Fruit fly (Drosophila melanogaster) whole organism, embryonic: ENCODE measurements around the gene dar1.

Source experiments
- CG10267 ChIP-seq: fragments of 200-800 bp; sonication (Bioruptor generic); optimal IDR thresholded peaks from 2 replicates; lab custom pipeline; 2018; ENCODE audit warnings: missing biosample characterization, mild to moderate bottlenecking, missing genetic modification characterization, moderate library complexity
- CG10431 ChIP-seq: fragments of 200-800 bp; sonication (Bioruptor generic); optimal IDR thresholded peaks from 3 replicates; lab custom pipeline; 2018; ENCODE audit warnings: missing biosample characterization, mild to moderate bottlenecking, missing genetic modification characterization
- CG10462 ChIP-seq: fragments of 200-800 bp; sonication (Bioruptor generic); optimal IDR thresholded peaks from 2 replicates; lab custom pipeline; 2016; ENCODE audit warnings: missing biosample characterization, missing genetic modification characterization
- CG11247 ChIP-seq: fragments of 200-800 bp; sonication (Bioruptor generic); IDR thresholded peaks from 2 replicates; pipeline ENCODE4 v1.3.6; 2022; ENCODE audit warnings: missing biosample characterization, missing genetic modification characterization
- CG11504 ChIP-seq: fragments of 200-800 bp; sonication (Bioruptor generic); optimal IDR thresholded peaks from 3 replicates; lab custom pipeline; 2019; ENCODE audit warnings: missing biosample characterization, mild to moderate bottlenecking, missing genetic modification characterization, moderate library complexity
- CG12071 ChIP-seq: fragments of 200-800 bp; sonication (Bioruptor generic); optimal IDR thresholded peaks from 3 replicates; lab custom pipeline; 2018; ENCODE audit warnings: missing biosample characterization, mild to moderate bottlenecking, missing genetic modification characterization
- CG12769 ChIP-seq: fragments of 200-800 bp; sonication (Bioruptor generic); optimal IDR thresholded peaks from 2 replicates; lab custom pipeline; 2019; ENCODE audit warnings: missing biosample characterization, mild to moderate bottlenecking, missing genetic modification characterization, moderate library complexity
- CG13123 ChIP-seq: fragments of 200-800 bp; sonication (Bioruptor generic); optimal IDR thresholded peaks from 2 replicates; lab custom pipeline; 2016; ENCODE audit warnings: missing biosample characterization, missing genetic modification characterization
- CG15073 ChIP-seq: fragments of 200-800 bp; sonication (Bioruptor generic); optimal IDR thresholded peaks from 2 replicates; lab custom pipeline; 2016; ENCODE audit warnings: missing biosample characterization, missing genetic modification characterization
- CG15514 ChIP-seq: fragments of 200-800 bp; sonication (Bioruptor generic); optimal IDR thresholded peaks from 3 replicates; lab custom pipeline; 2017; ENCODE audit warnings: missing biosample characterization, missing genetic modification characterization, mild to moderate bottlenecking, moderate library complexity, missing genetic modification reagents
- CG17385 ChIP-seq: fragments of 200-800 bp; sonication (Bioruptor generic); optimal IDR thresholded peaks from 3 replicates; lab custom pipeline; 2018; ENCODE audit warnings: missing biosample characterization, mild to moderate bottlenecking, missing genetic modification characterization
- CG2129 ChIP-seq: fragments of 200-800 bp; sonication (Bioruptor generic); IDR thresholded peaks from 2 replicates; pipeline ENCODE4 v1.3.6; 2022; ENCODE audit warnings: missing biosample characterization, missing genetic modification characterization; ENCODE audit not compliant: partially characterized antibody
- CG31441 ChIP-seq: fragments of 200-800 bp; sonication (Bioruptor generic); IDR thresholded peaks from 2 replicates; pipeline ENCODE4 v1.3.6; 2022; ENCODE audit warnings: missing biosample characterization, missing genetic modification characterization
- CG32532 ChIP-seq: fragments of 200-800 bp; sonication (Bioruptor generic); IDR thresholded peaks from 2 replicates; pipeline ENCODE4 v1.3.6; 2022; ENCODE audit warnings: missing biosample characterization, missing genetic modification characterization
- CG3847 ChIP-seq: fragments of 200-800 bp; sonication (Bioruptor generic); IDR thresholded peaks from 2 replicates; pipeline ENCODE4 v1.3.6; 2022; ENCODE audit warnings: missing biosample characterization, missing genetic modification characterization
- CG42726 ChIP-seq: fragments of 200-800 bp; sonication (Bioruptor generic); IDR thresholded peaks from 2 replicates; pipeline ENCODE4 v1.3.6; 2022; ENCODE audit warnings: missing biosample characterization, missing genetic modification characterization; ENCODE audit not compliant: partially characterized antibody
- CG4282 ChIP-seq: fragments of 200-800 bp; sonication (Bioruptor generic); optimal IDR thresholded peaks from 2 replicates; lab custom pipeline; 2016; ENCODE audit warnings: missing biosample characterization, missing genetic modification characterization
- CG4404 ChIP-seq: fragments of 200-800 bp; sonication (Bioruptor generic); IDR thresholded peaks from 2 replicates; pipeline ENCODE4 v1.3.6; 2022; ENCODE audit warnings: missing biosample characterization, missing genetic modification characterization
- CG9215 ChIP-seq: fragments of 200-800 bp; sonication (Bioruptor generic); IDR thresholded peaks from 2 replicates; pipeline ENCODE4 v1.3.6; 2022; ENCODE audit warnings: missing biosample characterization, missing genetic modification characterization
- CG9797 ChIP-seq: fragments of 200-800 bp; sonication (Bioruptor generic); optimal IDR thresholded peaks from 3 replicates; lab custom pipeline; 2018; ENCODE audit warnings: missing biosample characterization, mild to moderate bottlenecking, missing genetic modification characterization
- CHES-1-like ChIP-seq: fragments of 200-800 bp; sonication (Bioruptor generic); optimal IDR thresholded peaks from 2 replicates; lab custom pipeline; 2016; ENCODE audit warnings: missing biosample characterization, missing genetic modification characterization
- CoRest ChIP-seq: fragments of 200-800 bp; sonication (Bioruptor generic); optimal IDR thresholded peaks from 3 replicates; lab custom pipeline; 2018; ENCODE audit warnings: missing biosample characterization, mild to moderate bottlenecking, missing genetic modification characterization, moderate library complexity
- Ets97D ChIP-seq: fragments of 200-800 bp; sonication (Bioruptor generic); optimal IDR thresholded peaks from 3 replicates; lab custom pipeline; 2016; ENCODE audit warnings: missing biosample characterization, missing genetic modification characterization
- H15 ChIP-seq: fragments of 200-800 bp; sonication (Bioruptor generic); IDR thresholded peaks from 3 replicates; pipeline ENCODE4 v1.3.6; 2022; ENCODE audit warnings: missing biosample characterization, missing genetic modification characterization
- Hmr ChIP-seq: fragments of 200-800 bp; sonication (Bioruptor generic); optimal IDR thresholded peaks from 3 replicates; lab custom pipeline; 2017; ENCODE audit warnings: mild to moderate bottlenecking, missing biosample characterization, missing genetic modification reagents, missing genetic modification characterization
- Max ChIP-seq: fragments of 200-800 bp; sonication (Bioruptor generic); optimal IDR thresholded peaks from 2 replicates; lab custom pipeline; 2016; ENCODE audit warnings: missing biosample characterization, mild to moderate bottlenecking, missing genetic modification characterization
- Ptx1 ChIP-seq: fragments of 200-800 bp; sonication (Bioruptor generic); IDR thresholded peaks from 2 replicates; pipeline ENCODE4 v1.3.6; 2022; ENCODE audit warnings: missing biosample characterization, missing genetic modification characterization
- Sry-β ChIP-seq: fragments of 200-800 bp; sonication (Bioruptor generic); optimal IDR thresholded peaks from 2 replicates; lab custom pipeline; 2018; ENCODE audit warnings: missing biosample characterization, mild to moderate bottlenecking, missing genetic modification characterization, moderate library complexity
- Ssrp ChIP-seq: fragments of 200-800 bp; sonication (Bioruptor generic); optimal IDR thresholded peaks from 2 replicates; lab custom pipeline; 2018; ENCODE audit warnings: missing biosample characterization, mild to moderate bottlenecking, missing genetic modification characterization, moderate library complexity
- cad ChIP-seq: fragments of >200 bp; optimal IDR thresholded peaks from 2 replicates; lab custom pipeline; 2017; ENCODE audit warnings: missing biosample characterization, missing genetic modification characterization
- ci ChIP-seq: fragments of 200-800 bp; sonication (Bioruptor generic); IDR thresholded peaks from 3 replicates; pipeline ENCODE4 v1.3.6; 2022; ENCODE audit warnings: missing biosample characterization, missing genetic modification characterization
- ewg ChIP-seq: fragments of 200-800 bp; sonication (Bioruptor generic); optimal IDR thresholded peaks from 3 replicates; lab custom pipeline; 2017; ENCODE audit warnings: mild to moderate bottlenecking, missing biosample characterization, missing genetic modification reagents, missing genetic modification characterization
- fu2 ChIP-seq: fragments of 200-800 bp; sonication (Bioruptor generic); optimal IDR thresholded peaks from 2 replicates; lab custom pipeline; 2016; ENCODE audit warnings: missing biosample characterization, missing genetic modification characterization
- gcm2 ChIP-seq: fragments of 200-800 bp; sonication (Bioruptor generic); optimal IDR thresholded peaks from 2 replicates; lab custom pipeline; 2016; ENCODE audit warnings: missing biosample characterization, missing genetic modification characterization
- grau ChIP-seq: fragments of 200-800 bp; optimal IDR thresholded peaks from 3 replicates; lab custom pipeline; 2019; ENCODE audit warnings: missing biosample characterization, mild to moderate bottlenecking, missing genetic modification characterization, moderate library complexity
- h ChIP-seq: fragments of >200 bp; optimal IDR thresholded peaks from 2 replicates; lab custom pipeline; 2017
- hth ChIP-seq: fragments of >200 bp; optimal IDR thresholded peaks from 2 replicates; lab custom pipeline; 2017; ENCODE audit warnings: inconsistent platforms
- jigr1 ChIP-seq: fragments of 200-800 bp; sonication (Bioruptor generic); IDR thresholded peaks from 3 replicates; pipeline ENCODE4 v1.3.6; 2022; ENCODE audit warnings: missing biosample characterization, missing genetic modification characterization
- ken ChIP-seq: fragments of 200-800 bp; sonication (Bioruptor generic); IDR thresholded peaks from 3 replicates; pipeline ENCODE4 v1.3.6; 2022; ENCODE audit warnings: missing biosample characterization, missing genetic modification characterization
- pho ChIP-seq: fragments of 200-800 bp; sonication (Bioruptor generic); optimal IDR thresholded peaks from 2 replicates; lab custom pipeline; 2016; ENCODE audit warnings: missing biosample characterization, missing genetic modification characterization
- phol ChIP-seq: fragments of 200-800 bp; sonication (Bioruptor generic); optimal IDR thresholded peaks from 3 replicates; lab custom pipeline; 2018; ENCODE audit warnings: missing biosample characterization, mild to moderate bottlenecking, missing genetic modification characterization, moderate library complexity
- row ChIP-seq: fragments of 200-800 bp; sonication (Bioruptor generic); IDR thresholded peaks from 3 replicates; pipeline ENCODE4 v1.3.6; 2022; ENCODE audit warnings: missing biosample characterization, missing genetic modification characterization
- sc ChIP-seq, 3 experiments: fragments of >200 bp in 2 of 3; fragments of 200-800 bp in 1 of 3; sonication (Bioruptor generic) in 1 of 3; optimal IDR thresholded peaks; 2 replicates in 2 of 3; 3 replicates in 1 of 3; lab custom pipeline; 2017; ENCODE audit warnings: mild to moderate bottlenecking in 1 of 3, missing biosample characterization in 1 of 3, missing genetic modification characterization in 1 of 3, missing genetic modification reagents in 1 of 3
- shn ChIP-seq: fragments of 200-800 bp; sonication (Bioruptor generic); optimal IDR thresholded peaks from 3 replicates; lab custom pipeline; 2016; ENCODE audit warnings: missing biosample characterization, missing genetic modification characterization
- tio ChIP-seq: fragments of 200-800 bp; sonication (Bioruptor generic); optimal IDR thresholded peaks from 2 replicates; lab custom pipeline; 2017; ENCODE audit warnings: missing biosample characterization, missing genetic modification characterization, inconsistent platforms
- tll ChIP-seq, 2 experiments: fragments of 200-800 bp in 1 of 2; fragments of >200 bp in 1 of 2; sonication (Bioruptor generic) in 1 of 2; optimal IDR thresholded peaks; 2 replicates each; lab custom pipeline; 2017 to 2019; ENCODE audit warnings: missing biosample characterization in 2 of 2, missing genetic modification characterization in 2 of 2, mild to moderate bottlenecking in 1 of 2, moderate library complexity in 1 of 2
- trh ChIP-seq: fragments of 200-800 bp; sonication (Bioruptor generic); optimal IDR thresholded peaks from 2 replicates; lab custom pipeline; 2016; ENCODE audit warnings: missing biosample characterization, missing genetic modification characterization
- twi ChIP-seq: fragments of 200-800 bp; optimal IDR thresholded peaks from 2 replicates; lab custom pipeline; 2019; ENCODE audit warnings: missing biosample characterization, mild to moderate bottlenecking, missing genetic modification characterization, moderate library complexity
- wor ChIP-seq: fragments of 200-800 bp; sonication (Bioruptor generic); IDR thresholded peaks from 2 replicates; pipeline ENCODE4 v1.3.6; 2022; ENCODE audit warnings: missing biosample characterization, missing genetic modification characterization

Gene dar1

DNA sequence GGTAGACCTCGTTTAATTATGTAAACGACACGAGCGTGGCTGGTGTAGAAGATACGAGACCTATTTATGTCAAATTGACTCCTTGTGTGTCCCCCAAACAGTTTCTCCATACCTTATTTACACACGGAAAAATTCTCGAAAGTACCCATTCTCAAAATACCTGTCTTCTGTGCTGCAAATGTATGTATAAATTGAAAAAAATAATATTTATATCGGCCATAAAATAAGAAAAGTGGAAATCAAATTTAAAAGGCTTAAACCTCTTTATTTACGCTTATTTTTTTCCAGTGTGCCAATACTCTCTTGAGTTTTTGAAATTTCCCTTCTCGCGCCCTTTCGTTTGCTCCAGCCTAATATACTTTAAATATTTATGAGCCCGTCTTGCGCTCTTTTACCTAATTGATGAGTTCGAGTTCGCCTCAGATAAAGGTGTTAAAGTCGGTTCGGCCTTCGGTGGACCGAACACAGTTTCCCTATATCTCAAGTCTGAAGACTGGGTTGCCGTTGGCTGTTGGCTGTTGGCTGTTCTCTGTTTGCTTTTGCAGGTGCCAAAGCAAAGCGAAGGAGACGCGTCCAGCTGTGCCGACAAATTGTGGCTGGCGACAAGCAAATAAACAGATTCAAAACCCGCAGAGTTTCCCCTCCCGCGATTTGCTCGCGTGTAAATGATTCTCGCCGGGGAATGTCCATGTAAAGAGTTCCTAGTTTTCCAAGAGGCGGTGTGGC lies 12.6 kb downstream of the dar1 start (continued):
- TF ChIP-seq Ets97D (GFP tag; lab: Kevin White, UChicago) = peak; percentile 6
- no peak for TF ChIP-seq cad
- TF ChIP-seq CG15514 (GFP tag; lab: Kevin White, UChicago) = no peak
- TF ChIP-seq CG10267 (tag; lab: Kevin White, UChicago) = peak; percentile 68
- peak; percentile 85 for TF ChIP-seq Ssrp
- TF ChIP-seq hth (lab: Kevin White, UChicago) = peak; percentile 33
- no peak for TF ChIP-seq pho (GFP tag; lab: Kevin White, UChicago)
- peak; percentile 85 for TF ChIP-seq ci (GFP tag; lab: Robert Waterston, UW)
- TF ChIP-seq tll (GFP tag; optimal IDR thresholded peaks at IDR 0.05; lab: Kevin White, UChicago) = peak in 1 of 2 experiments; percentile 76
- TF ChIP-seq CG4282 (GFP tag; lab: Kevin White, UChicago) = no peak
- no peak for TF ChIP-seq CG32532 (GFP tag; lab: Robert Waterston, UW)
- TF ChIP-seq CG2129 (GFP tag; lab: Robert Waterston, UW) = no peak
- no peak for TF ChIP-seq h (lab: Kevin White, UChicago)
- peak; percentile 74 for TF ChIP-seq CG10462 (GFP tag; lab: Kevin White, UChicago)
- no peak for TF ChIP-seq sc (optimal IDR thresholded peaks at IDR 0.05; lab: Kevin White, UChicago)
- TF ChIP-seq sc (GFP tag; optimal IDR thresholded peaks at IDR 0.05; lab: Kevin White, UChicago) = peak; percentile 80
- no peak for TF ChIP-seq CG12769 (tag; lab: Kevin White, UChicago)
- peak; percentile 41; the same call in 1 of the 2 replicates for TF ChIP-seq CG11247
- no peak for TF ChIP-seq CG42726 (GFP tag; lab: Robert Waterston, UW)
- TF ChIP-seq CG15073 (GFP tag; lab: Kevin White, UChicago) = peak; percentile 30
- peak; percentile 60; the same call in 1 of the 2 replicates for TF ChIP-seq CG4404 (GFP tag; lab: Robert Waterston, UW)
- TF ChIP-seq Sry-β = no peak
- TF ChIP-seq CG17385 (GFP tag; lab: Kevin White, UChicago) = peak; percentile 63
- peak; percentile 62 for TF ChIP-seq ewg (GFP tag; lab: Kevin White, UChicago)
- TF ChIP-seq CG9215 (GFP tag; lab: Robert Waterston, UW) = peak; percentile 17; the same call in 1 of the 2 replicates
- TF ChIP-seq CG9797 (GFP tag; lab: Kevin White, UChicago) = no peak
- TF ChIP-seq H15 (GFP tag; lab: Robert Waterston, UW) = peak; percentile 76; the same call in 1 of the 3 replicates
- peak; percentile 56 for TF ChIP-seq CG13123 (GFP tag; lab: Kevin White, UChicago)
- no peak for TF ChIP-seq CG12071 (GFP tag; lab: Kevin White, UChicago)
- TF ChIP-seq tio (GFP tag; lab: Kevin White, UChicago) = peak; percentile 63
- peak; percentile 76 for TF ChIP-seq phol
- TF ChIP-seq ken (GFP tag; lab: Robert Waterston, UW) = peak; percentile 85
- no peak for TF ChIP-seq jigr1 (GFP tag; lab: Robert Waterston, UW)
- TF ChIP-seq CG10431 (GFP tag; lab: Kevin White, UChicago) = peak; percentile 68
- no peak for TF ChIP-seq CHES-1-like (GFP tag; lab: Kevin White, UChicago)
- peak; percentile 24; the same call in 1 of the 2 replicates for TF ChIP-seq CG3847
- no peak for TF ChIP-seq fu2 (GFP tag; lab: Kevin White, UChicago)
- TF ChIP-seq shn (GFP tag; lab: Kevin White, UChicago) = peak; percentile 46
- TF ChIP-seq twi (tag; lab: Kevin White, UChicago) = peak; percentile 70
- TF ChIP-seq Hmr (GFP tag; lab: Kevin White, UChicago) = peak; percentile 35
- TF ChIP-seq CG11504 (tag; lab: Kevin White, UChicago) = peak; percentile 72
- peak; percentile 70 for TF ChIP-seq CG31441 (GFP tag; lab: Robert Waterston, UW)
- no peak for TF ChIP-seq Max (GFP tag; lab: Kevin White, UChicago)
- TF ChIP-seq Ptx1 (GFP tag; lab: Robert Waterston, UW) = peak; percentile 50; the same call in 1 of the 2 replicates
- peak; percentile 78 for TF ChIP-seq grau (tag; lab: Kevin White, UChicago)
- TF ChIP-seq CoRest (tag; lab: Kevin White, UChicago) = peak; percentile 84
- TF ChIP-seq gcm2 = peak; percentile 57
- TF ChIP-seq wor (GFP tag; lab: Robert Waterston, UW) = peak; percentile 21; the same call in 1 of the 2 replicates
- peak; percentile 35 for TF ChIP-seq trh (GFP tag; lab: Kevin White, UChicago)
- peak; percentile 79 for TF ChIP-seq row (GFP tag; lab: Robert Waterston, UW)
